Fruit fly (Drosophila melanogaster) whole organism, embryonic: ENCODE results near the gene BckdhA.

ENCODE experiments used
- Atf-2 ChIP-seq: fragments of 200-800 bp; sonication (Bioruptor generic); optimal IDR thresholded peaks from 2 replicates; lab custom pipeline; 2016; ENCODE audit warnings: missing biosample characterization, missing genetic modification characterization
- B-H2 ChIP-seq: fragments of 200-800 bp; sonication (Bioruptor generic); optimal IDR thresholded peaks from 2 replicates; lab custom pipeline; 2018; ENCODE audit warnings: missing biosample characterization, mild to moderate bottlenecking, missing genetic modification characterization
- Bteb2 ChIP-seq: fragments of 200-800 bp; sonication (Bioruptor generic); optimal IDR thresholded peaks from 2 replicates; lab custom pipeline; 2016; ENCODE audit warnings: missing biosample characterization, missing genetic modification characterization
- C15 ChIP-seq: fragments of 200-800 bp; sonication (Bioruptor generic); IDR thresholded peaks from 3 replicates; pipeline ENCODE4 v1.3.6; 2022; ENCODE audit warnings: missing biosample characterization, missing genetic modification characterization
- CG10274 ChIP-seq: fragments of 200-800 bp; sonication (Bioruptor generic); optimal IDR thresholded peaks from 3 replicates; lab custom pipeline; 2017; ENCODE audit warnings: missing biosample characterization, mild to moderate bottlenecking, missing genetic modification characterization
- CG11456 ChIP-seq: fragments of 200-800 bp; sonication (Bioruptor generic); IDR thresholded peaks from 3 replicates; pipeline ENCODE4 v1.3.6; 2022; ENCODE audit warnings: missing biosample characterization, missing genetic modification characterization
- CG12104 ChIP-seq: fragments of 200-800 bp; sonication (Bioruptor generic); optimal IDR thresholded peaks from 3 replicates; lab custom pipeline; 2016; ENCODE audit warnings: missing biosample characterization, missing genetic modification characterization
- CG13296 ChIP-seq: fragments of 200-800 bp; sonication (Bioruptor generic); optimal IDR thresholded peaks from 3 replicates; lab custom pipeline; 2018; ENCODE audit warnings: missing biosample characterization, mild to moderate bottlenecking, missing genetic modification characterization
- CG14441 ChIP-seq: fragments of 200-800 bp; sonication (Bioruptor generic); IDR thresholded peaks from 2 replicates; pipeline ENCODE4 v1.3.6; 2022; ENCODE audit warnings: missing biosample characterization, missing genetic modification characterization
- CG16815 ChIP-seq: fragments of 200-800 bp; sonication (Bioruptor generic); optimal IDR thresholded peaks from 3 replicates; lab custom pipeline; 2017; ENCODE audit warnings: missing biosample characterization, mild to moderate bottlenecking, missing genetic modification characterization
- CG1792 ChIP-seq: fragments of 200-800 bp; sonication (Bioruptor generic); optimal IDR thresholded peaks from 2 replicates; lab custom pipeline; 2016; ENCODE audit warnings: missing biosample characterization, missing genetic modification characterization
- CG2116 ChIP-seq: fragments of 200-800 bp; sonication (Bioruptor generic); optimal IDR thresholded peaks from 3 replicates; lab custom pipeline; 2018; ENCODE audit warnings: missing biosample characterization, mild to moderate bottlenecking, missing genetic modification characterization
- CG2875 ChIP-seq: fragments of 200-800 bp; sonication (Bioruptor generic); optimal IDR thresholded peaks from 2 replicates; lab custom pipeline; 2017; ENCODE audit warnings: missing biosample characterization, mild to moderate bottlenecking, missing genetic modification characterization, missing genetic modification reagents
- CG3065 ChIP-seq: fragments of 200-800 bp; sonication (Bioruptor generic); optimal IDR thresholded peaks from 2 replicates; lab custom pipeline; 2016; ENCODE audit warnings: missing biosample characterization, missing genetic modification characterization
- CG31365 ChIP-seq: fragments of 200-800 bp; sonication (Bioruptor generic); optimal IDR thresholded peaks from 2 replicates; lab custom pipeline; 2018; ENCODE audit warnings: missing biosample characterization, mild to moderate bottlenecking, missing genetic modification characterization
- CG34224 ChIP-seq: fragments of 200-800 bp; sonication (Bioruptor generic); IDR thresholded peaks from 3 replicates; pipeline ENCODE4 v1.3.6; 2022; ENCODE audit warnings: missing biosample characterization, missing genetic modification characterization; ENCODE audit not compliant: partially characterized antibody
- CG4404 ChIP-seq: fragments of 200-800 bp; sonication (Bioruptor generic); IDR thresholded peaks from 2 replicates; pipeline ENCODE4 v1.3.6; 2022; ENCODE audit warnings: missing biosample characterization, missing genetic modification characterization
- CG6689 ChIP-seq: fragments of 200-800 bp; sonication (Bioruptor generic); IDR thresholded peaks from 2 replicates; pipeline ENCODE4 v1.3.6; 2022; ENCODE audit warnings: missing biosample characterization, missing genetic modification characterization
- CG8290 ChIP-seq, 3 experiments: fragments of 200-800 bp; sonication (Bioruptor generic); optimal IDR thresholded peaks; 2 replicates each; lab custom pipeline; 2016 to 2019; ENCODE audit warnings: missing biosample characterization in 3 of 3, missing genetic modification characterization in 3 of 3, mild to moderate bottlenecking in 2 of 3, moderate library complexity in 1 of 3
- CG8388 ChIP-seq: fragments of 200-800 bp; sonication (Bioruptor generic); optimal IDR thresholded peaks from 2 replicates; lab custom pipeline; 2019; ENCODE audit warnings: missing biosample characterization, mild to moderate bottlenecking, missing genetic modification characterization, moderate library complexity
- CG8924 ChIP-seq: fragments of 200-800 bp; optimal IDR thresholded peaks from 3 replicates; lab custom pipeline; 2019; ENCODE audit warnings: missing biosample characterization, mild to moderate bottlenecking, missing genetic modification characterization, moderate library complexity
- CG9215 ChIP-seq: fragments of 200-800 bp; sonication (Bioruptor generic); IDR thresholded peaks from 2 replicates; pipeline ENCODE4 v1.3.6; 2022; ENCODE audit warnings: missing biosample characterization, missing genetic modification characterization
- CG9932 ChIP-seq: fragments of 200-800 bp; sonication (Bioruptor generic); IDR thresholded peaks from 2 replicates; pipeline ENCODE4 v1.3.6; 2022; ENCODE audit warnings: missing biosample characterization, missing genetic modification characterization
- CHES-1-like ChIP-seq: fragments of 200-800 bp; sonication (Bioruptor generic); optimal IDR thresholded peaks from 2 replicates; lab custom pipeline; 2016; ENCODE audit warnings: missing biosample characterization, missing genetic modification characterization
- Chrac-16 ChIP-seq: fragments of 200-800 bp; sonication (Bioruptor generic); optimal IDR thresholded peaks from 3 replicates; lab custom pipeline; 2016; ENCODE audit warnings: missing biosample characterization, missing genetic modification characterization
- Ets65A ChIP-seq: fragments of 200-800 bp; sonication (Bioruptor generic); peaks from one replicate; lab custom pipeline; 2016; ENCODE audit warnings: missing biosample characterization, missing genetic modification characterization
- Mes4 ChIP-seq: fragments of 200-800 bp; sonication (Bioruptor generic); optimal IDR thresholded peaks from 2 replicates; lab custom pipeline; 2016; ENCODE audit warnings: missing biosample characterization, missing genetic modification characterization
- Nf-YB ChIP-seq: fragments of 200-800 bp; sonication (Bioruptor generic); optimal IDR thresholded peaks from 3 replicates; lab custom pipeline; 2019; ENCODE audit warnings: missing biosample characterization, mild to moderate bottlenecking, missing genetic modification characterization, moderate library complexity
- Opbp ChIP-seq: fragments of 200-800 bp; sonication (Bioruptor generic); IDR thresholded peaks from 3 replicates; pipeline ENCODE4 v1.3.6; 2022; ENCODE audit warnings: missing biosample characterization, missing genetic modification characterization; ENCODE audit not compliant: partially characterized antibody
- Six4 ChIP-seq: fragments of 200-800 bp; sonication (Bioruptor generic); optimal IDR thresholded peaks from 2 replicates; lab custom pipeline; 2016; ENCODE audit warnings: missing biosample characterization, missing genetic modification characterization
- Sry-δ ChIP-seq: fragments of 200-800 bp; sonication (Bioruptor generic); optimal IDR thresholded peaks from 2 replicates; lab custom pipeline; 2016; ENCODE audit warnings: missing biosample characterization, missing genetic modification characterization
- Tbp ChIP-seq: fragments of >200 bp; optimal IDR thresholded peaks from 2 replicates; lab custom pipeline; 2018; ENCODE audit warnings: missing biosample characterization, missing genetic modification characterization
- YL-1 ChIP-seq: fragments of 200-800 bp; sonication (Bioruptor generic); optimal IDR thresholded peaks from 3 replicates; lab custom pipeline; 2017; ENCODE audit warnings: missing biosample characterization, mild to moderate bottlenecking, missing genetic modification characterization
- dysf ChIP-seq: fragments of 200-800 bp; sonication (Bioruptor generic); IDR thresholded peaks from 3 replicates; pipeline ENCODE4 v1.3.6; 2022; ENCODE audit warnings: missing biosample characterization, missing genetic modification characterization
- gsb-n ChIP-seq: fragments of 200-800 bp; sonication (Bioruptor generic); optimal IDR thresholded peaks from 3 replicates; lab custom pipeline; 2018; ENCODE audit warnings: missing biosample characterization, mild to moderate bottlenecking, missing genetic modification characterization
- gt ChIP-seq: fragments of 200-800 bp; sonication (Bioruptor generic); IDR thresholded peaks from 2 replicates; pipeline ENCODE4 v1.3.6; 2022; ENCODE audit warnings: missing biosample characterization, missing genetic modification characterization
- her ChIP-seq: fragments of 200-800 bp; sonication (Bioruptor generic); optimal IDR thresholded peaks from 2 replicates; lab custom pipeline; 2016; ENCODE audit warnings: missing biosample characterization, missing genetic modification characterization
- ken ChIP-seq: fragments of 200-800 bp; sonication (Bioruptor generic); IDR thresholded peaks from 3 replicates; pipeline ENCODE4 v1.3.6; 2022; ENCODE audit warnings: missing biosample characterization, missing genetic modification characterization
- klu ChIP-seq: fragments of 200-800 bp; sonication (Bioruptor generic); IDR thresholded peaks from 2 replicates; pipeline ENCODE4 v1.3.6; 2022; ENCODE audit warnings: missing biosample characterization, missing genetic modification characterization
- lov ChIP-seq, 2 experiments: fragments of 200-800 bp in 1 of 2; fragments of >200 bp in 1 of 2; sonication (Bioruptor generic) in 1 of 2; IDR thresholded peaks in 1 of 2; optimal IDR thresholded peaks in 1 of 2; 2 replicates in 1 of 2; 3 replicates in 1 of 2; pipeline versions ENCODE4 v1.3.6 to Lab custom; 2017 to 2022; ENCODE audit warnings: missing biosample characterization in 1 of 2, missing genetic modification characterization in 1 of 2
- nerfin-1 ChIP-seq: fragments of 200-800 bp; sonication (Bioruptor generic); optimal IDR thresholded peaks from 3 replicates; lab custom pipeline; 2019; ENCODE audit warnings: missing biosample characterization, mild to moderate bottlenecking, missing genetic modification characterization, moderate library complexity
- nom ChIP-seq: fragments of 200-800 bp; sonication (Bioruptor generic); optimal IDR thresholded peaks from 2 replicates; lab custom pipeline; 2017; ENCODE audit warnings: missing biosample characterization, missing genetic modification characterization, mild to moderate bottlenecking, moderate library complexity, missing genetic modification reagents
- oc ChIP-seq: fragments of 200-800 bp; sonication (Bioruptor generic); optimal IDR thresholded peaks from 2 replicates; lab custom pipeline; 2018; ENCODE audit warnings: missing biosample characterization, mild to moderate bottlenecking, missing genetic modification characterization, moderate library complexity
- schlank ChIP-seq: fragments of 200-800 bp; sonication (Bioruptor generic); optimal IDR thresholded peaks from 2 replicates; lab custom pipeline; 2018; ENCODE audit warnings: missing biosample characterization, mild to moderate bottlenecking, missing genetic modification characterization
- sd ChIP-seq: fragments of 200-800 bp; sonication (Bioruptor generic); optimal IDR thresholded peaks from 3 replicates; lab custom pipeline; 2018; ENCODE audit warnings: missing biosample characterization, mild to moderate bottlenecking, missing genetic modification characterization, moderate library complexity
- unpg ChIP-seq: fragments of 200-800 bp; sonication (Bioruptor generic); optimal IDR thresholded peaks from 3 replicates; lab custom pipeline; 2018; ENCODE audit warnings: missing biosample characterization, mild to moderate bottlenecking, missing genetic modification characterization, moderate library complexity
- wdn ChIP-seq: fragments of 200-800 bp; sonication (Bioruptor generic); IDR thresholded peaks from 2 replicates; pipeline ENCODE4 v1.3.6; 2022; ENCODE audit warnings: missing biosample characterization, missing genetic modification characterization
- wek ChIP-seq: fragments of 200-800 bp; sonication (Bioruptor generic); optimal IDR thresholded peaks from 3 replicates; lab custom pipeline; 2018; ENCODE audit warnings: missing biosample characterization, mild to moderate bottlenecking, missing genetic modification characterization, moderate library complexity
- zfh1 ChIP-seq: fragments of 200-800 bp; sonication (Bioruptor generic); IDR thresholded peaks from 3 replicates; pipeline ENCODE4 v1.3.6; 2022; ENCODE audit warnings: missing biosample characterization, missing genetic modification characterization

The BckdhA gene

DNA sequence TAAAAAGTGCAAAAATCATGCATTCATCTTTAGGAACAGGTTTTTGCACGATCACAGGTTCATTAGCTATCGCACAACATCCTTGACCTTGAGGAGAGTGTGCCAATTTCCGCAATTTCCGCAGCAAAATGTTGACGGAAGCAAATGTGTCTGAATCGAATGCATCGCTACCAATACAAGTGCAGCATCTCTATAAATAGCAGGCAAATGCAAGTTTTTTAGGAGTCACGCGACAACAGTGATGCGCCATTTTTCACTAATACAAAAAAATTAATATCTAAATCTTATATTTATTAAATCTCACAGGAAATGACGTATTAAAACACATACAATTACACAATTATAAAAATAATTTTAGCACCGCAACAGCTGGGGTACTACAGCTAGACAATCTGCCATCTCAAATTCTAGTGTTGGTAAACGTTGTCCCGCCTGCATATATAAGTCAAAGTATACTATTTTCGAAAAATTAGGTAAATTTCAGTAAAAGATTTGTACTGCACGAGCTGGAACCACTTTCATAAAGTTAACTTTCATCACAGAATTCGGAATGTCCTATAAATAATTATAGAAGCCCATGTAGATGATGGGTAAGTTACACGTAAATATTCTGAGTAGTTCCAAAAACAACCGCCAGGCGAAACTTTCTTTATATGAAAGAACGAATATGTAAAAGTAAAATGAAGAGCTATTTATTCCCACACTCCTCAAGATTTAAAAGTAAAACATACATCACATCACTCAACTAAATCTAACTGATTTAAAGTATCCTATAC, 18.4 kb downstream of the BckdhA start, which contains the start of gene CG9399 (continued):
- peak; percentile 98 for TF ChIP-seq CG14441 (GFP tag; lab: Robert Waterston, UW)
- TF ChIP-seq wdn (GFP tag; lab: Robert Waterston, UW): peak; percentile 92
- peak; percentile 84 for TF ChIP-seq CG1792 (GFP tag; lab: Kevin White, UChicago)
- peak; percentile 98 for TF ChIP-seq dysf (GFP tag; lab: Robert Waterston, UW)
- peak; percentile 98 for TF ChIP-seq CG6689 (GFP tag; lab: Robert Waterston, UW)
- TF ChIP-seq CG31365 (tag; lab: Kevin White, UChicago): peak; percentile 64
- peak; percentile 97 for TF ChIP-seq CG8924 (tag; lab: Kevin White, UChicago)
- TF ChIP-seq gsb-n (tag; lab: Kevin White, UChicago): peak; percentile 98
- TF ChIP-seq CG34224 (GFP tag; lab: Robert Waterston, UW): peak; percentile 51
- TF ChIP-seq CG10274: peak; percentile 82
- peak; percentile 95 for TF ChIP-seq klu (GFP tag; lab: Robert Waterston, UW)
- peak; percentile 97 for TF ChIP-seq CG11456 (GFP tag; lab: Robert Waterston, UW)
- peak; percentile 98 for TF ChIP-seq CG9932 (GFP tag; lab: Robert Waterston, UW)
- TF ChIP-seq Ets65A (GFP tag; lab: Kevin White, UChicago): peak; percentile 99
- TF ChIP-seq oc (tag; lab: Kevin White, UChicago): peak; percentile 97
- TF ChIP-seq YL-1 (GFP tag; lab: Kevin White, UChicago): peak; percentile 97
- TF ChIP-seq lov (optimal IDR thresholded peaks at IDR 0.05; lab: Kevin White, UChicago): no peak
- TF ChIP-seq lov (GFP tag; IDR thresholded peaks at IDR 0.05; lab: Robert Waterston, UW): peak; percentile 98
- TF ChIP-seq CG2116: peak; percentile 91
- peak; percentile 84 for TF ChIP-seq sd (tag; lab: Kevin White, UChicago)
- peak; percentile 85 for TF ChIP-seq nom (GFP tag; lab: Kevin White, UChicago)
- peak; percentile 86 for TF ChIP-seq Nf-YB (GFP tag; lab: Kevin White, UChicago)
- peak; percentile 96 for TF ChIP-seq CG16815 (GFP tag; lab: Kevin White, UChicago)
- peak; percentile 92 for TF ChIP-seq Bteb2 (GFP tag; lab: Kevin White, UChicago)
- TF ChIP-seq unpg (GFP tag; lab: Kevin White, UChicago): peak; percentile 98
- peak; percentile 94 for TF ChIP-seq CG3065 (GFP tag; lab: Kevin White, UChicago)
- peak; percentile 99 for TF ChIP-seq ken (GFP tag; lab: Robert Waterston, UW)
- peak; percentile 98 for TF ChIP-seq Chrac-16 (GFP tag; lab: Kevin White, UChicago)
- peak; percentile 79 for TF ChIP-seq her (GFP tag; lab: Kevin White, UChicago)
- TF ChIP-seq CG8290 (GFP tag; optimal IDR thresholded peaks at IDR 0.05; lab: Kevin White, UChicago): peak; percentile 95
- TF ChIP-seq CG8290 (tag; optimal IDR thresholded peaks at IDR 0.05; lab: Kevin White, UChicago): peak; percentile 92
- TF ChIP-seq CG8388 (GFP tag; lab: Kevin White, UChicago): peak; percentile 97
- TF ChIP-seq CG9215 (GFP tag; lab: Robert Waterston, UW): peak; percentile 92
- peak; percentile 77 for TF ChIP-seq wek (GFP tag; lab: Kevin White, UChicago)
- TF ChIP-seq CG12104: peak; percentile 93
- peak; percentile 93 for TF ChIP-seq CG13296 (GFP tag; lab: Kevin White, UChicago)
- TF ChIP-seq CG2875: peak; percentile 96
- peak; percentile 97 for TF ChIP-seq CG4404 (GFP tag; lab: Robert Waterston, UW)
- peak; percentile 92 for TF ChIP-seq nerfin-1 (tag; lab: Kevin White, UChicago)
- TF ChIP-seq CHES-1-like (GFP tag; lab: Kevin White, UChicago): peak; percentile 87
- TF ChIP-seq zfh1 (GFP tag; lab: Robert Waterston, UW): peak; percentile 99
- peak; percentile 83 for TF ChIP-seq Mes4 (GFP tag; lab: Kevin White, UChicago)
- TF ChIP-seq Six4 (GFP tag; lab: Kevin White, UChicago): peak; percentile 95
- TF ChIP-seq Sry-δ (GFP tag; lab: Kevin White, UChicago): peak; percentile 73
- peak; percentile 68 for TF ChIP-seq Tbp
- peak; percentile 96 for TF ChIP-seq C15 (GFP tag; lab: Robert Waterston, UW)
- peak; percentile 86 for TF ChIP-seq schlank
- no peak for TF ChIP-seq Opbp
- peak; percentile 96 for TF ChIP-seq gt
- TF ChIP-seq Atf-2 (GFP tag; lab: Kevin White, UChicago): peak; percentile 91
- peak; percentile 94 for TF ChIP-seq B-H2 (GFP tag; lab: Kevin White, UChicago)
